Worm (Caenorhabditis elegans) whole organism, late embryonic: ENCODE measurements around the gene bbln-1.

Experiments
- T23F11.4 ChIP-seq: fragments of 200-800 bp; sonication (Bioruptor generic); optimal IDR thresholded peaks from 2 replicates; lab custom pipeline; 2018; ENCODE audit warnings: mild to moderate bottlenecking, missing genetic modification characterization, missing compliant biosample characterization
- ceh-34 ChIP-seq: sonication (generic microtip); optimal IDR thresholded peaks from 2 replicates; lab custom pipeline; 2016; ENCODE audit warnings: mild to moderate bottlenecking, missing genetic modification characterization, missing compliant biosample characterization
- eyg-1 ChIP-seq: sonication (generic microtip); optimal IDR thresholded peaks from 2 replicates; lab custom pipeline; 2016; ENCODE audit warnings: missing genotype, missing genetic modification characterization, missing compliant biosample characterization
- hlh-6 ChIP-seq: sonication (generic microtip); optimal IDR thresholded peaks from 2 replicates; lab custom pipeline; 2016; ENCODE audit warnings: missing genotype, missing genetic modification characterization, missing compliant biosample characterization
- mec-3 ChIP-seq: sonication (generic microtip); optimal IDR thresholded peaks from 2 replicates; lab custom pipeline; 2016; ENCODE audit warnings: borderline replicate concordance, missing genetic modification characterization, missing compliant biosample characterization
- nhr-11 ChIP-seq: fragments of 150-350 bp; optimal IDR thresholded peaks from 2 replicates; lab custom pipeline; 2014; ENCODE audit warnings: missing biosample characterization, missing genetic modification characterization
- sdc-2 ChIP-seq: sonication (generic microtip); optimal IDR thresholded peaks from 2 replicates; lab custom pipeline; 2016; ENCODE audit warnings: missing genotype, missing genetic modification characterization, missing compliant biosample characterization
- ztf-16 ChIP-seq: sonication (generic microtip); optimal IDR thresholded peaks from 2 replicates; lab custom pipeline; 2017; ENCODE audit warnings: missing genetic modification characterization, missing compliant biosample characterization

ce11 chrX:3135186-3135585 lies 17.1 kb downstream of the bbln-1 start, which contains the start of gene K10B3.1:
- no peak for TF ChIP-seq ceh-34 (tag; lab: Kevin White, UChicago)
- TF ChIP-seq mec-3 (tag; lab: Kevin White, UChicago) = no peak
- TF ChIP-seq nhr-11 (tag; lab: Kevin White, UChicago) = no peak
- no peak for TF ChIP-seq T23F11.4 (GFP tag; lab: Kevin White, UChicago)
- TF ChIP-seq ztf-16 (tag; lab: Kevin White, UChicago) = no peak
- TF ChIP-seq eyg-1 = no peak
- TF ChIP-seq sdc-2 (tag; lab: Kevin White, UChicago) = no peak
- no peak for TF ChIP-seq hlh-6 (tag; lab: Kevin White, UChicago)
